Worm (Caenorhabditis elegans) whole organism, L4 larva: ENCODE results near the gene nhr-68.

Experiments
- ZK546.5 ChIP-seq, 2 experiments: sonication (generic microtip); optimal IDR thresholded peaks; 2 replicates each; lab custom pipeline; 2017; ENCODE audit warnings: missing biosample characterization in 2 of 2, missing genetic modification characterization in 2 of 2
- ceh-82 ChIP-seq: sonication (generic microtip); optimal IDR thresholded peaks from 2 replicates; lab custom pipeline; 2017; ENCODE audit warnings: missing biosample characterization, missing genetic modification characterization
- hlh-30 ChIP-seq: sonication (generic microtip); optimal IDR thresholded peaks from 2 replicates; lab custom pipeline; 2017; ENCODE audit warnings: antibody characterized with exemption, mild to moderate bottlenecking, missing genetic modification characterization, missing compliant biosample characterization; ENCODE audit not compliant: insufficient read depth
- skn-1 ChIP-seq: fragments of 150-350 bp; optimal IDR thresholded peaks from 2 replicates; lab custom pipeline; 2014; ENCODE audit warnings: missing biosample characterization, missing genetic modification characterization
- unc-62 ChIP-seq, 3 experiments: fragments of 150-350 bp in 1 of 3; sonication (generic microtip); optimal IDR thresholded peaks in 2 of 3; peaks in 1 of 3; 1 replicate in 1 of 3; 2 replicates in 2 of 3; lab custom pipeline; 2014 to 2017; ENCODE audit warnings: missing biosample characterization in 3 of 3, missing genetic modification characterization in 3 of 3, missing genetic modification reagents in 3 of 3, missing genotype in 1 of 3

- TF ChIP-seq hlh-30 (tag; lab: Kevin White, UChicago) (no peak), skn-1 (tag; lab: Kevin White, UChicago) (no peak), unc-62 (GFP tag; optimal IDR thresholded peaks at IDR 0.05 in 1 of 2; lab: Kevin White, UChicago) (no peak), unc-62 (tag; optimal IDR thresholded peaks at IDR 0.05; lab: Kevin White, UChicago) (no peak), ZK546.5 (tag; optimal IDR thresholded peaks at IDR 0.05; lab: Kevin White, UChicago) (no peak), ceh-82 (no peak)
Measured at ce11 chrV:11605227-11605626, 32.0 kb downstream of the nhr-68 start.
